Fruit fly (Drosophila melanogaster) whole organism, wandering third instar larva: ENCODE measurements around the gene CG5697.
A peak's percentile ranks its signal among the peaks of the same experiment; 100 is the strongest.

Experiments
- Abd-B ChIP-seq: fragments of >200 bp; optimal IDR thresholded peaks from 2 replicates; lab custom pipeline; 2017; ENCODE audit warnings: missing biosample characterization, missing genetic modification characterization
- CG32264 ChIP-seq: fragments of 200-800 bp; sonication (Bioruptor generic); optimal IDR thresholded peaks from 2 replicates; lab custom pipeline; 2016; ENCODE audit warnings: missing biosample characterization, missing genetic modification characterization
- CG9705 ChIP-seq: fragments of 200-800 bp; sonication (Bioruptor generic); optimal IDR thresholded peaks from 2 replicates; lab custom pipeline; 2018; ENCODE audit warnings: missing biosample characterization, mild to moderate bottlenecking, missing genetic modification characterization
- CrebA ChIP-seq: fragments of 200-800 bp; sonication (Bioruptor generic); optimal IDR thresholded peaks from 2 replicates; lab custom pipeline; 2016; ENCODE audit warnings: missing biosample characterization, mild to moderate bottlenecking, missing genetic modification characterization, borderline replicate concordance
- Dfd ChIP-seq: fragments of >200 bp; optimal IDR thresholded peaks from 2 replicates; lab custom pipeline; 2017; ENCODE audit warnings: missing biosample characterization, missing genetic modification characterization
- Dif ChIP-seq: fragments of 200-275, 200-300 bp; sonication (Bioruptor generic); optimal IDR thresholded peaks from 2 replicates; lab custom pipeline; 2018; ENCODE audit warnings: missing biosample characterization, missing genetic modification characterization; ENCODE audit not compliant: partially characterized antibody
- HLH106 ChIP-seq: fragments of 200-800 bp; optimal IDR thresholded peaks from 3 replicates; lab custom pipeline; 2019; ENCODE audit warnings: missing biosample characterization, mild to moderate bottlenecking, missing genetic modification characterization, moderate library complexity
- Hnf4 ChIP-seq: fragments of 200-800 bp; sonication (Bioruptor generic); optimal IDR thresholded peaks from 2 replicates; lab custom pipeline; 2016; ENCODE audit warnings: missing biosample characterization, mild to moderate bottlenecking, missing genetic modification characterization
- Hr78 ChIP-seq: fragments of >200 bp; optimal IDR thresholded peaks from 2 replicates; lab custom pipeline; 2017; ENCODE audit warnings: missing biosample characterization, missing genetic modification characterization
- Jra ChIP-seq: sonication (Bioruptor generic); optimal IDR thresholded peaks from 2 replicates; lab custom pipeline; 2016; ENCODE audit warnings: missing biosample characterization, missing genetic modification characterization
- Mio ChIP-seq: sonication (Bioruptor generic); optimal IDR thresholded peaks from 2 replicates; lab custom pipeline; 2016; ENCODE audit warnings: missing biosample characterization, missing genetic modification characterization
- Myc ChIP-seq: fragments of >200 bp; optimal IDR thresholded peaks from 2 replicates; lab custom pipeline; 2017
- N ChIP-seq: fragments of >200 bp; optimal IDR thresholded peaks from 2 replicates; lab custom pipeline; 2018; ENCODE audit warnings: missing biosample characterization, missing external identifiers, missing genetic modification characterization
- OdsH ChIP-seq: fragments of 200-800 bp; sonication (Bioruptor generic); optimal IDR thresholded peaks from 2 replicates; lab custom pipeline; 2016; ENCODE audit warnings: missing biosample characterization, mild to moderate bottlenecking, missing genetic modification characterization
- Rel ChIP-seq, 2 experiments: fragments of 200-800 bp; sonication (Bioruptor generic) in 1 of 2; optimal IDR thresholded peaks; 2 replicates in 1 of 2; 3 replicates in 1 of 2; lab custom pipeline; 2016 to 2019; ENCODE audit warnings: mild to moderate bottlenecking in 2 of 2, missing biosample characterization in 2 of 2, missing genetic modification characterization in 2 of 2, moderate library complexity in 1 of 2
- Sp1 ChIP-seq: fragments of 200-800 bp; sonication (Bioruptor generic); optimal IDR thresholded peaks from 3 replicates; lab custom pipeline; 2019; ENCODE audit warnings: missing biosample characterization, mild to moderate bottlenecking, missing genetic modification characterization, moderate library complexity
- Vsx2 ChIP-seq: fragments of 200-300, 225-300 bp; sonication (Bioruptor generic); optimal IDR thresholded peaks from 2 replicates; lab custom pipeline; 2018; ENCODE audit warnings: missing biosample characterization, missing genetic modification characterization; ENCODE audit not compliant: partially characterized antibody
- br ChIP-seq: fragments of 200-800 bp; sonication (Bioruptor generic); optimal IDR thresholded peaks from 2 replicates; lab custom pipeline; 2016; ENCODE audit warnings: missing biosample characterization, missing genetic modification characterization
- brk ChIP-seq: fragments of 200-800 bp; sonication (Bioruptor generic); optimal IDR thresholded peaks from 2 replicates; lab custom pipeline; 2016; ENCODE audit warnings: missing biosample characterization, mild to moderate bottlenecking, missing genetic modification characterization
- dl ChIP-seq, 2 experiments: fragments of 175-275, 200-275 bp in 1 of 2; fragments of 200-275 bp in 1 of 2; sonication (Bioruptor generic); optimal IDR thresholded peaks; lab custom pipeline; 2018; ENCODE audit warnings: mild to moderate bottlenecking in 2 of 2, missing biosample characterization in 2 of 2, missing genetic modification characterization in 2 of 2, moderate library complexity in 2 of 2; ENCODE audit not compliant: partially characterized antibody in 2 of 2, insufficient read depth in 1 of 2
- dmrt93B ChIP-seq: fragments of 200-800 bp; sonication (Bioruptor generic); optimal IDR thresholded peaks from 2 replicates; lab custom pipeline; 2018; ENCODE audit warnings: missing biosample characterization, mild to moderate bottlenecking, missing genetic modification characterization
- dsf ChIP-seq: sonication (Bioruptor generic); optimal IDR thresholded peaks from 2 replicates; lab custom pipeline; 2016; ENCODE audit warnings: missing biosample characterization, missing genetic modification characterization, borderline replicate concordance
- ey ChIP-seq: fragments of 200-800 bp; sonication (Bioruptor generic); optimal IDR thresholded peaks from 2 replicates; lab custom pipeline; 2016; ENCODE audit warnings: missing biosample characterization, missing genetic modification characterization
- foxo ChIP-seq, 2 experiments: fragments of 200-800 bp; sonication (Bioruptor generic); optimal IDR thresholded peaks; 2 replicates in 1 of 2; 3 replicates in 1 of 2; lab custom pipeline; 2016 to 2017; ENCODE audit warnings: missing biosample characterization in 2 of 2, missing genetic modification characterization in 2 of 2
- fru ChIP-seq: fragments of 200-800 bp; sonication (Bioruptor generic); optimal IDR thresholded peaks from 3 replicates; lab custom pipeline; 2016; ENCODE audit warnings: missing biosample characterization, mild to moderate bottlenecking, missing genetic modification characterization
- h ChIP-seq: fragments of 200-800 bp; sonication (Bioruptor generic); optimal IDR thresholded peaks from 3 replicates; lab custom pipeline; 2016; ENCODE audit warnings: missing biosample characterization, mild to moderate bottlenecking, missing genetic modification characterization
- pan ChIP-seq: fragments of >200 bp; optimal IDR thresholded peaks from 2 replicates; lab custom pipeline; 2017
- psq ChIP-seq: fragments of 200-800 bp; sonication (Bioruptor generic); optimal IDR thresholded peaks from 3 replicates; lab custom pipeline; 2017; ENCODE audit warnings: missing biosample characterization, mild to moderate bottlenecking, missing genetic modification characterization, moderate library complexity
- rgr ChIP-seq: fragments of 200-800 bp; sonication (Bioruptor generic); optimal IDR thresholded peaks from 3 replicates; lab custom pipeline; 2016; ENCODE audit warnings: missing biosample characterization, mild to moderate bottlenecking, missing genetic modification characterization
- sage ChIP-seq: fragments of 200-800 bp; sonication (Bioruptor generic); optimal IDR thresholded peaks from 2 replicates; lab custom pipeline; 2016; ENCODE audit warnings: missing biosample characterization, mild to moderate bottlenecking, missing genetic modification characterization
- sv ChIP-seq: fragments of 200-800 bp; sonication (Bioruptor generic); optimal IDR thresholded peaks from 3 replicates; lab custom pipeline; 2016; ENCODE audit warnings: missing biosample characterization, missing genetic modification characterization
- tai ChIP-seq: sonication (Bioruptor generic); optimal IDR thresholded peaks from 2 replicates; lab custom pipeline; 2016; ENCODE audit warnings: missing biosample characterization, missing genetic modification characterization
- usp ChIP-seq: fragments of >200 bp; optimal IDR thresholded peaks from 2 replicates; lab custom pipeline; 2017; ENCODE audit warnings: missing biosample characterization, missing genetic modification characterization
- woc ChIP-seq: sonication (Bioruptor generic); optimal IDR thresholded peaks from 2 replicates; lab custom pipeline; 2016; ENCODE audit warnings: missing biosample characterization, mild to moderate bottlenecking, missing genetic modification characterization

Gene CG5697

dm6 chr3R:21001123-21001522 lies 14.6 kb upstream of the CG5697 start:
- no peak for TF ChIP-seq Dfd
- TF ChIP-seq h, result no peak
- TF ChIP-seq Rel (GFP tag; optimal IDR thresholded peaks at IDR 0.05; lab: Kevin White, UChicago), result no peak
- no peak for TF ChIP-seq Rel (tag; optimal IDR thresholded peaks at IDR 0.05; lab: Kevin White, UChicago)
- TF ChIP-seq tai (GFP tag; lab: Kevin White, UChicago), result no peak
- TF ChIP-seq dmrt93B (GFP tag; lab: Kevin White, UChicago), result no peak
- no peak for TF ChIP-seq dl (GFP tag; optimal IDR thresholded peaks at IDR 0.05; lab: Kevin White, UChicago; ENCODE audit: insufficient read depth in 1 of 2, partially characterized antibody in 2 of 2)
- no peak for TF ChIP-seq HLH106 (tag; lab: Kevin White, UChicago)
- no peak for TF ChIP-seq CG32264 (GFP tag; lab: Kevin White, UChicago)
- no peak for TF ChIP-seq Dif (GFP tag; lab: Kevin White, UChicago)
- no peak for TF ChIP-seq Abd-B
- TF ChIP-seq woc (GFP tag; lab: Kevin White, UChicago), result no peak
- no peak for TF ChIP-seq Sp1 (GFP tag; lab: Kevin White, UChicago)
- TF ChIP-seq usp (GFP tag; lab: Kevin White, UChicago), result no peak
- TF ChIP-seq N (GFP tag; lab: Kevin White, UChicago), result no peak
- TF ChIP-seq dsf, result no peak
- no peak for TF ChIP-seq ey

DNA sequence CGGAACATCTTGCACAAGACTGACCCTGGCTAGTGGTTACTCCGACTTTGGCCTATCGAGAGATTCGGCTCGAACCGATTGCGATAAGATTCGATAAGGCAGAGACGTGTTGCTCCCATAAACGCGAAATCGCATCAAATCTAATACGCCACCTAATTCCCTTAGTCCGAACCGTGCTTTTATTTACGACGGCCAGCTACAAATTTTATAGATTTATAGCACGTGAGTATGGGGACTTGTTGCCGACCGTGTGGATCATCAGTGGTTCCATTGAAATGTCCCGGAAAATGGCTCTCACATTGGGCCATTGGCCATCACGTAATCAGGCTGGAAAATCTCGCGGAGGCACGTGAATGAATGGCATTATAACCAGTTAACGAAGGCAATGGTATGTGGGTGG lies 8.8 kb upstream of the CG5697 start, which contains the start of gene Alp5:
TSS of gene Alp5 (minus strand) at position 24 of the 400 bp plus-strand sequence.
- no peak for TF ChIP-seq usp (GFP tag; lab: Kevin White, UChicago)
- TF ChIP-seq CrebA, result peak; percentile 35

dm6 chr3R:21013780-21014179 lies 2.0 kb upstream of the CG5697 start:
- TF ChIP-seq CG9705 (GFP tag; lab: Kevin White, UChicago) (no peak), woc (GFP tag; lab: Kevin White, UChicago) (no peak), Abd-B (no peak), sv (GFP tag; lab: Kevin White, UChicago) (no peak), pan (no peak), h (no peak), Vsx2 (no peak), Sp1 (GFP tag; lab: Kevin White, UChicago) (no peak), fru (GFP tag; lab: Kevin White, UChicago) (no peak), Hr78 (GFP tag; lab: Kevin White, UChicago) (no peak), Mio (no peak), Jra (GFP tag; lab: Kevin White, UChicago) (no peak), sage (GFP tag; lab: Kevin White, UChicago) (no peak), Dfd (no peak), brk (GFP tag; lab: Kevin White, UChicago) (no peak), br (no peak), Myc (lab: Kevin White, UChicago) (no peak)

- TF ChIP-seq dl (GFP tag; optimal IDR thresholded peaks at IDR 0.05; lab: Kevin White, UChicago; ENCODE audit: insufficient read depth in 1 of 2, partially characterized antibody in 2 of 2), result no peak
- TF ChIP-seq OdsH (GFP tag; lab: Kevin White, UChicago), result no peak
- TF ChIP-seq Rel (GFP tag; optimal IDR thresholded peaks at IDR 0.05; lab: Kevin White, UChicago), result no peak
- TF ChIP-seq Rel (tag; optimal IDR thresholded peaks at IDR 0.05; lab: Kevin White, UChicago), result peak; percentile 17
- no peak for TF ChIP-seq Hr78 (GFP tag; lab: Kevin White, UChicago)
- no peak for TF ChIP-seq brk (GFP tag; lab: Kevin White, UChicago)
- TF ChIP-seq pan, result no peak
- TF ChIP-seq rgr (GFP tag; lab: Kevin White, UChicago), result peak; percentile 50
- TF ChIP-seq br, result no peak
- peak; percentile 42 for TF ChIP-seq HLH106 (tag; lab: Kevin White, UChicago)
- no peak for TF ChIP-seq tai (GFP tag; lab: Kevin White, UChicago)
- TF ChIP-seq dmrt93B (GFP tag; lab: Kevin White, UChicago), result peak; percentile 27
- TF ChIP-seq h, result peak; percentile 59
- peak; percentile 52 for TF ChIP-seq Hnf4 (GFP tag; lab: Kevin White, UChicago)
- peak; percentile 9 for TF ChIP-seq psq (GFP tag; lab: Kevin White, UChicago)
- peak; percentile 62 for TF ChIP-seq fru (GFP tag; lab: Kevin White, UChicago)
- TF ChIP-seq foxo (GFP tag; optimal IDR thresholded peaks at IDR 0.05; lab: Kevin White, UChicago), result peak in 1 of 2 experiments; percentile 67
- peak; percentile 30 for TF ChIP-seq CG9705 (GFP tag; lab: Kevin White, UChicago)
Observed at dm6 chr3R:21017464-21018080, 1.8 kb downstream of the CG5697 start, which contains the start of gene Rlip. Rlip (plus strand) TSS chr3R:21017684.
